Fruit fly (Drosophila melanogaster) whole organism: Measurements from ENCODE around the gene RpS7.

Experiments
- CG8478 ChIP-seq: fragments of >200 bp; optimal IDR thresholded peaks from 2 replicates; lab custom pipeline; 2018; ENCODE audit warnings: inconsistent platforms
- Dll ChIP-seq: fragments of >200 bp; optimal IDR thresholded peaks from 2 replicates; lab custom pipeline; 2017
- EcR ChIP-seq, 2 experiments: fragments of >200 bp; optimal IDR thresholded peaks; 2 replicates each; lab custom pipeline; 2017; ENCODE audit warnings: missing biosample characterization in 2 of 2, missing genetic modification characterization in 2 of 2, missing genetic modification reagents in 2 of 2
- pan ChIP-seq: fragments of >200 bp; optimal IDR thresholded peaks from 2 replicates; lab custom pipeline; 2017
- psq ChIP-seq: fragments of >200 bp; optimal IDR thresholded peaks from 2 replicates; lab custom pipeline; 2017
- usp ChIP-seq: fragments of >200 bp; optimal IDR thresholded peaks from 2 replicates; lab custom pipeline; 2017; ENCODE audit warnings: missing biosample characterization, missing genetic modification characterization, mixed read lengths

Gene RpS7

dm6 chr3R:30208766-30209484 lies at the start of gene RpS7:
Gene RpS7, minus strand, starts transcription at chr3R:30209020.
- TF ChIP-seq usp (GFP tag; lab: Kevin White, UChicago) (no peak), pan (lab: Kevin White, UChicago) (no peak), psq (lab: Kevin White, UChicago) (no peak), CG8478 (no peak), EcR (GFP tag; optimal IDR thresholded peaks at IDR 0.05; lab: Kevin White, UChicago) (no peak), Dll (lab: Kevin White, UChicago) (no peak)

dm6 chr3R:30258298-30258990 lies 49.6 kb upstream of the RpS7 start:
- TF ChIP-seq usp (GFP tag; lab: Kevin White, UChicago) (no peak), psq (lab: Kevin White, UChicago) (no peak), EcR (GFP tag; optimal IDR thresholded peaks at IDR 0.05; lab: Kevin White, UChicago) (no peak), pan (lab: Kevin White, UChicago) (no peak), Dll (lab: Kevin White, UChicago) (no peak), CG8478 (no peak)

dm6 chr3R:30257588-30257987 lies 48.8 kb upstream of the RpS7 start:
- TF ChIP-seq pan (lab: Kevin White, UChicago) = no peak
- no peak for TF ChIP-seq EcR (GFP tag; optimal IDR thresholded peaks at IDR 0.05; lab: Kevin White, UChicago)
- TF ChIP-seq psq (lab: Kevin White, UChicago) = no peak
- no peak for TF ChIP-seq Dll (lab: Kevin White, UChicago)
- no peak for TF ChIP-seq usp (GFP tag; lab: Kevin White, UChicago)

dm6 chr3R:30256233-30256632 lies 47.4 kb upstream of the RpS7 start:
- TF ChIP-seq EcR (GFP tag; optimal IDR thresholded peaks at IDR 0.05; lab: Kevin White, UChicago) (no peak), psq (lab: Kevin White, UChicago) (no peak), usp (GFP tag; lab: Kevin White, UChicago) (no peak), Dll (lab: Kevin White, UChicago) (no peak), CG8478 (no peak), pan (lab: Kevin White, UChicago) (no peak)

dm6 chr3R:30255255-30256121 lies 46.7 kb upstream of the RpS7 start:
- no peak for TF ChIP-seq usp (GFP tag; lab: Kevin White, UChicago)
- TF ChIP-seq pan (lab: Kevin White, UChicago) = no peak
- no peak for TF ChIP-seq CG8478

dm6 chr3R:30252882-30253281 lies 44.1 kb upstream of the RpS7 start, which contains the start of gene CG18404:
Gene CG18404, plus strand, starts transcription at chr3R:30253182.
- no peak for TF ChIP-seq CG8478
- TF ChIP-seq Dll (lab: Kevin White, UChicago) = no peak
- TF ChIP-seq EcR (GFP tag; optimal IDR thresholded peaks at IDR 0.05; lab: Kevin White, UChicago) = no peak
- TF ChIP-seq usp (GFP tag; lab: Kevin White, UChicago) = no peak
- TF ChIP-seq pan (lab: Kevin White, UChicago) = no peak
- no peak for TF ChIP-seq psq (lab: Kevin White, UChicago)

dm6 chr3R:30252317-30252716 lies 43.5 kb upstream of the RpS7 start:
- no peak for TF ChIP-seq usp (GFP tag; lab: Kevin White, UChicago)
- no peak for TF ChIP-seq psq (lab: Kevin White, UChicago)
- no peak for TF ChIP-seq pan (lab: Kevin White, UChicago)
- TF ChIP-seq Dll (lab: Kevin White, UChicago) = no peak
- TF ChIP-seq EcR (GFP tag; optimal IDR thresholded peaks at IDR 0.05; lab: Kevin White, UChicago) = no peak
- TF ChIP-seq CG8478 = no peak

- TF ChIP-seq psq (lab: Kevin White, UChicago) (no peak), usp (GFP tag; lab: Kevin White, UChicago) (no peak), Dll (lab: Kevin White, UChicago) (no peak), pan (lab: Kevin White, UChicago) (no peak), EcR (GFP tag; optimal IDR thresholded peaks at IDR 0.05; lab: Kevin White, UChicago) (no peak), CG8478 (no peak)
Measured at dm6 chr3R:30250496-30250978, 41.7 kb upstream of the RpS7 start, which contains the start of gene CG9682. Gene CG9682, plus strand, starts transcription at chr3R:30250928.

- no peak for TF ChIP-seq CG8478
- TF ChIP-seq psq (lab: Kevin White, UChicago) = no peak
Measured at dm6 chr3R:30249283-30249682, 40.5 kb upstream of the RpS7 start, which contains the start of gene CG34299. Gene CG34299, plus strand, starts transcription at chr3R:30249583.

dm6 chr3R:30248565-30248964 lies 39.7 kb upstream of the RpS7 start:
- TF ChIP-seq psq (lab: Kevin White, UChicago) (no peak), usp (GFP tag; lab: Kevin White, UChicago) (no peak), CG8478 (no peak), pan (lab: Kevin White, UChicago) (no peak), Dll (lab: Kevin White, UChicago) (no peak), EcR (GFP tag; optimal IDR thresholded peaks at IDR 0.05; lab: Kevin White, UChicago) (no peak)

dm6 chr3R:30247802-30248363 lies 39.1 kb upstream of the RpS7 start:
- TF ChIP-seq usp (GFP tag; lab: Kevin White, UChicago) (no peak), CG8478 (no peak), pan (lab: Kevin White, UChicago) (no peak), EcR (GFP tag; optimal IDR thresholded peaks at IDR 0.05; lab: Kevin White, UChicago) (no peak), psq (lab: Kevin White, UChicago) (no peak), Dll (lab: Kevin White, UChicago) (no peak)
